Fruit fly (Drosophila melanogaster): ENCODE measurements around the gene RhoGAP16F.

Gene RhoGAP16F

dm6 chrX:18106686-18107085 is 13.7 kb downstream of the RhoGAP16F start:
- TF ChIP-seq BtbVII (GFP tag; optimal IDR thresholded peaks at IDR 0.05) = no peak
- TF ChIP-seq tup (GFP tag; optimal IDR thresholded peaks at IDR 0.05) = no peak
- 0 out of 2 replicates have a peak, but pooled peaks have one; percentile 21 for TF ChIP-seq E2f2 (GFP tag; IDR thresholded peaks at IDR 0.05)
- TF ChIP-seq BEAF-32 (GFP tag; optimal IDR thresholded peaks at IDR 0.05) = peak; percentile 7
- TF ChIP-seq CG6765 (GFP tag; optimal IDR thresholded peaks at IDR 0.05) = no peak
- TF ChIP-seq pros (GFP tag; optimal IDR thresholded peaks at IDR 0.05) = no peak
- peak; percentile 47; the same call in 1 of the 3 replicates for TF ChIP-seq HLH4C (GFP tag; IDR thresholded peaks at IDR 0.05; ENCODE audit: partially characterized antibody)
- TF ChIP-seq hb (GFP tag; IDR thresholded peaks at IDR 0.05; ENCODE audit: partially characterized antibody) = peak; percentile 53; the same call in 1 of the 3 replicates
- no peak for TF ChIP-seq p53 (GFP tag; optimal IDR thresholded peaks at IDR 0.05)
- 0 out of 3 replicates have a peak, but pooled peaks have one; percentile 9 for TF ChIP-seq CG34224 (GFP tag; IDR thresholded peaks at IDR 0.05; ENCODE audit: partially characterized antibody)
- no peak for TF ChIP-seq Stat92E (GFP tag; optimal IDR thresholded peaks at IDR 0.05)
- TF ChIP-seq CG5953 (GFP tag; IDR thresholded peaks at IDR 0.05) = no peak
- peak; percentile 10 for TF ChIP-seq Med (GFP tag)
- no peak for TF ChIP-seq CG15479 (GFP tag; optimal IDR thresholded peaks at IDR 0.05)
- no peak for TF ChIP-seq CG10321 (GFP tag; IDR thresholded peaks at IDR 0.05)
- TF ChIP-seq nerfin-2 (GFP tag; IDR thresholded peaks at IDR 0.05; ENCODE audit: partially characterized antibody) = peak; percentile 58; the same call in 1 of the 2 replicates
- TF ChIP-seq Dll (GFP tag; IDR thresholded peaks at IDR 0.05; ENCODE audit: partially characterized antibody) = peak; percentile 20; the same call in 1 of the 4 replicates
- TF ChIP-seq CG16813 (GFP tag; IDR thresholded peaks at IDR 0.05; ENCODE audit: partially characterized antibody) = peak; percentile 31; the same call in 1 of the 3 replicates

dm6 chrX:18108676-18109075 is 15.7 kb downstream of the RhoGAP16F start:
- TF ChIP-seq CG18764 (GFP tag; optimal IDR thresholded peaks at IDR 0.05) (no peak), Meics (GFP tag; optimal IDR thresholded peaks at IDR 0.05) (no peak), Dref (GFP tag; IDR thresholded peaks at IDR 0.05) (0 out of 2 replicates have a peak, but pooled peaks have one; percentile 35), CG8290 (GFP tag; optimal IDR thresholded peaks at IDR 0.05) (peak; percentile 58), CG8290 (tag; optimal IDR thresholded peaks at IDR 0.05) (no peak), CG4854 (GFP tag; optimal IDR thresholded peaks at IDR 0.05) (no peak), mam (GFP tag; optimal IDR thresholded peaks at IDR 0.05) (no peak), Ssrp (tag; optimal IDR thresholded peaks at IDR 0.05) (no peak), Neu2 (GFP tag; optimal IDR thresholded peaks at IDR 0.05; ENCODE audit: borderline replicate concordance) (no peak), ttk (GFP tag; IDR thresholded peaks at IDR 0.05) (no peak), gce (GFP tag; IDR thresholded peaks at IDR 0.05) (no peak), CG13624 (GFP tag; optimal IDR thresholded peaks at IDR 0.05) (no peak), bigmax (GFP tag; optimal IDR thresholded peaks at IDR 0.05) (peak; percentile 79), CG4730 (GFP tag; IDR thresholded peaks at IDR 0.05) (no peak), CG32532 (GFP tag; IDR thresholded peaks at IDR 0.05) (no peak), CG6854 (GFP tag; optimal IDR thresholded peaks at IDR 0.05) (no peak), H2.0 (GFP tag; IDR thresholded peaks at IDR 0.05) (no peak), Nf-YA (GFP tag; IDR thresholded peaks at IDR 0.05) (no peak), CG6272 (GFP tag; IDR thresholded peaks at IDR 0.05) (no peak), CG10979 (tag; optimal IDR thresholded peaks at IDR 0.05) (no peak)

- TF ChIP-seq Vsx1 (GFP tag; optimal IDR thresholded peaks at IDR 0.05) (no peak), CG2202 (tag; optimal IDR thresholded peaks at IDR 0.05) (no peak), CG7745 (tag; optimal IDR thresholded peaks at IDR 0.05) (no peak), Ets65A (GFP tag) (peak; percentile 57), Fer2 (tag; optimal IDR thresholded peaks at IDR 0.05) (no peak), CG4820 (GFP tag; optimal IDR thresholded peaks at IDR 0.05) (no peak), CG11504 (tag; optimal IDR thresholded peaks at IDR 0.05) (no peak), Deaf1 (tag; optimal IDR thresholded peaks at IDR 0.05) (peak; percentile 20), Dp (GFP tag; optimal IDR thresholded peaks at IDR 0.05) (no peak), E2f1 (GFP tag; IDR thresholded peaks at IDR 0.05) (no peak), ci (GFP tag; IDR thresholded peaks at IDR 0.05) (0 out of 3 replicates have a peak, but pooled peaks have one; percentile 19), vvl (GFP tag; IDR thresholded peaks at IDR 0.05) (no peak), CG10321 (GFP tag; IDR thresholded peaks at IDR 0.05) (peak; percentile 71)
Observed at dm6 chrX:18114770-18115169, 21.8 kb downstream of the RhoGAP16F start.

Data from whole organism, embryonic.